Fruit fly (Drosophila melanogaster): ENCODE data around the gene CG9072.

Gene CG9072

dm6 chrX:15095942-15096341 lies at the start of gene CG9072:
Gene CG9072, minus strand, starts transcription at chrX:15096042.
- TF ChIP-seq ttk (optimal IDR thresholded peaks at IDR 0.05) (no peak), Sin3A (optimal IDR thresholded peaks at IDR 0.05) (no peak), Myc (optimal IDR thresholded peaks at IDR 0.05) (no peak), insv (optimal IDR thresholded peaks at IDR 0.05) (no peak)

DNA sequence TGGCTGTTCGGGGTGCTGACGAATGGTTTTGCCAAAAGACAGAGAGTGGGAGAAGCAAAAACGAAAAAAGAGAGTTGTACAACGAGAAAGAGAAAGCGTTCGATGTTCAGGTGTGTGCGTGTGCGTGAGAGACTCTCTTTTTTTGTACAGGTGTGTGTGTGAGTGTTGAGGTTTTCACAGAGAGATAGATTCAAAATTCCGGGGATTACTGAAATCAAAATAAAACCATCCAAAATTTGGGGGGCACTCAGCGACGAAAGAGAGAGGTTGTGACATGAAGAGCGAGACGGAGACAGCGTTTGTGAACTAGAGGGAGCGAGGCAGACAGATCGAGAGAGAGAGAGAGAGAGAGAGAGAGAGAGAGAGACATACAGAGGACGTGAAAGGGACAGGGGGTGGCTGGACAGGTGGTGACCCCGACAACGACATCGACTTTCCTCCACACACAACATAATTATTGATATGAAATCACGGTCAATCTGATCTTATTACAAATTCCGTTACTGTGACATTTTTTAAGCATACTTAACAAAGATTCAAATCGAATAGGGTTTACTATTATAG lies 47.5 kb upstream of the CG9072 start:
- TF ChIP-seq h (optimal IDR thresholded peaks at IDR 0.05): no peak
- TF ChIP-seq Myc (optimal IDR thresholded peaks at IDR 0.05): no peak
- TF ChIP-seq Sin3A (optimal IDR thresholded peaks at IDR 0.05): no peak
- TF ChIP-seq psq (optimal IDR thresholded peaks at IDR 0.05): no peak
- no peak for TF ChIP-seq insv (optimal IDR thresholded peaks at IDR 0.05)
- no peak for TF ChIP-seq ttk (optimal IDR thresholded peaks at IDR 0.05)

DNA sequence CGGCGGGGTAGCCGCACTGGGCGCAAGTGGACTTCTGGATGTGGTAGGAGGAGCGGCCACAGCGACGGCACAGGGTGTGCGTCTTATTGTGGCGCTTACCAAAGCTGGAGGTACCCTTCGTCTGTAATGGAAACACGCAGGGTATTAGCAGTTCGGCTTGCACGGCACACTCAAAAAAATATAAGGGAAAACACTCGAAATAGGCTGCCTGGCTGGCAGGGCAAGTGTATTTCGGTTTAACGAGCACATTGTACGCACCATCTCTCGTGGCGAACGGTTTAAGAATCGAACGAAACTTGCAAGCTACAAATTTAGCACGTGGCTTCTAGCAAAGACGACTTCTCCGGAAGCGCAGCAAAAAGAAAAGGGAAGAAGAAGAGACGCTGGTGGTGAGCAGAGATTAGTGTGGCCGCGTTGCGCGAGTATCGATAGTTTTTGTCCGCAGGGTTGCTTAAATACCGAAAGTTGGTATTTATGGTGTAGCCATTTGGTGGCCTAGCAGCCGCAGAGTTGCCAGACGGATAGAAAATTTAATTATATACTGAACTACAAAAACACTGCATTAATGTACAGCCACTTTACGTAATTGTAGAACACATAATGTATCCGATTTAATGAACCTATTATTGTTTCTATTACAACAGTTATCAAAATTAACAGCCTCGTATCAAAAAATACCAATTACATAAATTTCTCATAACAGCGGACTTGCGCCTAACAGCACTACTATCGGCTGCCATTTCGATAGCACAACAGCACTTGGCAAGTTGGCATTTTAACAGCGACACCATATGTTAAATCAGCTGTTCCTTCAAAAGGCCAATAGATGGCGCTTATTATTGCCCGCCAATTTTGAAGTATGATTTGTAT lies 43.4 kb upstream of the CG9072 start, which contains the start of gene RpL37-1:
Gene RpL37-1 (minus strand): TSS at position 374 of the 870 bp plus-strand sequence.
- no peak for TF ChIP-seq Myc (optimal IDR thresholded peaks at IDR 0.05)
- no peak for TF ChIP-seq ttk (optimal IDR thresholded peaks at IDR 0.05)
- no peak for TF ChIP-seq h (optimal IDR thresholded peaks at IDR 0.05)
- TF ChIP-seq Sin3A (optimal IDR thresholded peaks at IDR 0.05): no peak
- no peak for TF ChIP-seq psq (optimal IDR thresholded peaks at IDR 0.05)
- TF ChIP-seq insv (optimal IDR thresholded peaks at IDR 0.05): no peak

dm6 chrX:15137241-15137640 lies 41.4 kb upstream of the CG9072 start:
- TF ChIP-seq Sin3A (optimal IDR thresholded peaks at IDR 0.05) (no peak), insv (optimal IDR thresholded peaks at IDR 0.05) (no peak), psq (optimal IDR thresholded peaks at IDR 0.05) (no peak), ttk (optimal IDR thresholded peaks at IDR 0.05) (no peak), Myc (optimal IDR thresholded peaks at IDR 0.05) (no peak), h (optimal IDR thresholded peaks at IDR 0.05) (no peak)

dm6 chrX:15132065-15132464 lies 36.2 kb upstream of the CG9072 start:
- no peak for TF ChIP-seq h (optimal IDR thresholded peaks at IDR 0.05)
- TF ChIP-seq ttk (optimal IDR thresholded peaks at IDR 0.05): no peak
- no peak for TF ChIP-seq insv (optimal IDR thresholded peaks at IDR 0.05)
- TF ChIP-seq psq (optimal IDR thresholded peaks at IDR 0.05): no peak
- no peak for TF ChIP-seq Sin3A (optimal IDR thresholded peaks at IDR 0.05)
- TF ChIP-seq Myc (optimal IDR thresholded peaks at IDR 0.05): no peak

DNA sequence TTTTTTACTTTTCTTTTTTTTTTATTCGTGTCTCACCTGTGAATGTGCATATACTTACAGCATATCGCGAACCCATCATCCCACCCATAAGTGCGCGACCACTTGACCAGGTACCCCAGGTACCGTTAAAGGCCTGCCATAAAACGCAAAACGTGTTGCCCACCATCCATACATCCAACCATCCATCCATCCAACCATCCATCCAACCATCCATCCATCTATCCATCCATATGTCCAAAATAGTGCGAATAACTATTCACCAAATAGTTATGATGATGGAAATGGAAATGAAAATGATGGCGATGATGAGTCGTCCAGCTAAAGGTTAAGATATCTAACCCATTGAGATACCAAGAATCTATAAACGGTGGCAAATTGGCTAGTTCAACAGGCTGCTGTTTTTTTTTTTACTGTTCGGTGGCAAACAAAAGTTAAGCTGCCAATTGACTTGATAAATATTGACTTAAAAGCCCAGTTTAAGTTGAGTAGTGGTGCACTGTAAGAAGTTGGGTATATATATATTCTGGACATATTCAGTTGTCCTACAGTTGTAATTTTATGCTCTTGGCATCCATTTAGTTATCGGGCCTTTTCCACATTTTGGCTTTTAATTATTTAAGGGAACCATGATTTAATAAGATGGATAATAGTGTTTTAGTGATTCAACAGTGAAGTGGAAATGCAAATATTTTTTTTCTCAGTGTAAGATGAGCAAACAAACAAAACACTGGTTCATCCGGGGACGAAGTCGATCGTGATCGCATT lies 32.2 kb upstream of the CG9072 start:
- TF ChIP-seq psq (optimal IDR thresholded peaks at IDR 0.05): no peak
- TF ChIP-seq h (optimal IDR thresholded peaks at IDR 0.05): no peak

dm6 chrX:15125496-15125895 lies 29.7 kb upstream of the CG9072 start, which contains the start of gene drd:
Gene drd, plus strand, starts transcription at chrX:15125753.
- TF ChIP-seq Sin3A (optimal IDR thresholded peaks at IDR 0.05) (no peak), Myc (optimal IDR thresholded peaks at IDR 0.05) (no peak), psq (optimal IDR thresholded peaks at IDR 0.05) (no peak), insv (optimal IDR thresholded peaks at IDR 0.05) (no peak), h (optimal IDR thresholded peaks at IDR 0.05) (no peak), ttk (optimal IDR thresholded peaks at IDR 0.05) (no peak)

- TF ChIP-seq h (optimal IDR thresholded peaks at IDR 0.05) (no peak), Sin3A (optimal IDR thresholded peaks at IDR 0.05) (no peak), ttk (optimal IDR thresholded peaks at IDR 0.05) (no peak), Myc (optimal IDR thresholded peaks at IDR 0.05) (no peak), psq (optimal IDR thresholded peaks at IDR 0.05) (no peak), insv (optimal IDR thresholded peaks at IDR 0.05) (no peak)
These were observed 27.7 kb upstream of the CG9072 start for dm6 chrX:15123418-15123994.

DNA sequence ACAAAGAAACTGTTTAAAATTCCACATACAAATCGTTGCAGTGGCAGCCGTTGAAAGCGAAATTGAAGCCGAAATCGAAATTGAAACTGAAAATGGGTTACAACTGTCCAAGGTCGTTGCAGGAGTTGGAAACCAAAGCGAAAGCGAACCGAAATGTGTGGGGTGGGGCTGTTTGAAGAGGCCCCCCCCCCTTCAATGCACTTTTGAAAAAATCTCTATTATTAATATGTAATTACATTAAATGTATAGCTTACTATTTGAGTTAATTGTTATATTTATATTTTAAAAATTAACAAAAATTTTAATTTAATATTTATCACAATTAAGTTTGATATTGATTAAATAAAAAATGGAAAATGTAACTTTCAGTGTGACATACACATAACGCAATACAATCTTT lies 25.9 kb upstream of the CG9072 start:
- TF ChIP-seq Myc (optimal IDR thresholded peaks at IDR 0.05) (no peak), ttk (optimal IDR thresholded peaks at IDR 0.05) (no peak)

DNA sequence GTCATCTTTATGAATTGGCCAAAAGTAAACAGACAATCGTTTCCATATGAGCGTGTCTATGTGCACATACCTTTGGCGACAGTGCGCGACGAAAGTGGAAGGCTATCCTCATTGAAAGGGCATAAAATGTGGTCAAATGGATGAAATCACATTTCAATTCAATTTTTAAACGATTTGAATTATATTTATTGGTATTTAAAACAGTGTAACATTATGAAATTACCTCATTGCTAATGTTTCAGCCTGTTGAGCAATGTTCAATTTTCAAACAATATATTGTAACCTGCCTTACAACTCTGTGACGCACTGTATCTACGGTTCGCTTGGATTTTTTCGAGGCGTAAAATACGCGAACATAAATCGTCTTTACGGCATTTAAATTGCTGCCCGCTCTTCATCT lies 24.3 kb upstream of the CG9072 start:
- TF ChIP-seq ttk (optimal IDR thresholded peaks at IDR 0.05) (no peak), h (optimal IDR thresholded peaks at IDR 0.05) (no peak), Sin3A (optimal IDR thresholded peaks at IDR 0.05) (no peak), psq (optimal IDR thresholded peaks at IDR 0.05) (no peak), insv (optimal IDR thresholded peaks at IDR 0.05) (no peak), Myc (optimal IDR thresholded peaks at IDR 0.05) (no peak)

DNA sequence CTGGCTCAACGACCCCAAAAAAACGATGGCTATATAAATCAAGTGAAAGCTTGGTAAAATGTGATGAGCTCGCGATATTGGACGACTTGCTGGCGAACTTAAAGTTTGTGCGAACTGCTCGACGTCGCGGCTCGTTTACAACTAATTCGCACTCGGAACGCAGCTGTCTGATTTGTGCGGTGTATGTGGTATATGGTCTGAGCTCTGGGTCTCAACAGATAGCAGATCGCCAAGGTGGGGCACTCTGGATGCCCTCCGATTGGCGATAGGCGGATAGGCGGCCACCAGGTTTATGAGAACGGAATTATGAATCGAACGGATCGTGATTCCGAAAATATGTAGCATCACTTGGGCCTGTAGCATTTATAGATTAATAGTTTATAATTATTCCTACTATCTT lies 20.6 kb upstream of the CG9072 start, which contains the start of gene Cyp4s3:
Gene Cyp4s3 (minus strand): TSS at position 146 of the 400 bp plus-strand sequence.
- TF ChIP-seq psq (optimal IDR thresholded peaks at IDR 0.05) (no peak), Sin3A (optimal IDR thresholded peaks at IDR 0.05) (no peak), Myc (optimal IDR thresholded peaks at IDR 0.05) (no peak), h (optimal IDR thresholded peaks at IDR 0.05) (no peak), ttk (optimal IDR thresholded peaks at IDR 0.05) (no peak), insv (optimal IDR thresholded peaks at IDR 0.05) (no peak)

DNA sequence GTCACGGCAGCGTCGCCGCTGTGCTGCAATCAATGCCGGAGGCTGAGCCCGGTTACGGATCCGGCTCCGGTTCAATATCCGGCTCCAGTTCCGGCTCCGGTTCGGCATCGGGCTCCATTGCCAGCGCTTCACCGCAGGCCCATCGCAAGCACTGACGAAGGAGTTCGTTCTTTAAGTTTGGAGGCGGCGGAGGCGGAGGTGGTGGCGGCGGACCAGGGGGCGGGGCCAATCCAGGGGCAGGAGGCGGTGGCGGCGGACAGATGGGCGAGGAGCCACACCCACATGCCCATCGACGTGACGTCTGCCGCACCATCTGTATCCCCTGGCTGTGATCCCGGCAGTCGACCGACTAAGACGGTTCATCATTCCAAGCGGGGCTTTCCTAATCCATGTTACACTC lies 16.0 kb upstream of the CG9072 start:
- TF ChIP-seq Sin3A (optimal IDR thresholded peaks at IDR 0.05) (no peak), psq (optimal IDR thresholded peaks at IDR 0.05) (no peak), insv (optimal IDR thresholded peaks at IDR 0.05) (no peak), Myc (optimal IDR thresholded peaks at IDR 0.05) (no peak), ttk (optimal IDR thresholded peaks at IDR 0.05) (no peak), h (optimal IDR thresholded peaks at IDR 0.05) (no peak)
